Worm (Caenorhabditis elegans): ENCODE measurements around the gene mltn-10.

Gene mltn-10

DNA sequence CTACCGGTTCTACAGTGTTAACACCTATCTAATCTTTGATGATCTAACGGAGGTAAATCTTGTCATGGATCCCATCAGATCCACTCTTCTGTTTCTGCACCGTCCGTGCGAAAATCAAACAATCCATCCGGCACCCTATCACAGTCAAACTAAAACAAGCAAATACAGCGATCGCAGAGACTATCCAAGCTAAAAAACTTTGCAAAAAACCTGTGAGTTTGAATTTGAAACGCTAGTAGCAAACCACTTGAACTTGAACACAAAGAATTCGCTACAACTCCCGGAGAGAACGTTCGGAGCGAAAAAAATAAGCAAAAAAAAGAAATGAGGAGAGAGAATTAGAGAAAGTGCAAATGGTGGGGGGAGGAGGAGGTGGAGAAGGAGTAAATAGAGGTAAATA, 45.8 kb downstream of the mltn-10 start:
- TF ChIP-seq pha-4 (tag; optimal IDR thresholded peaks at IDR 0.05) (peak; percentile 71), ztf-4 (tag; optimal IDR thresholded peaks at IDR 0.05) (no peak)

DNA sequence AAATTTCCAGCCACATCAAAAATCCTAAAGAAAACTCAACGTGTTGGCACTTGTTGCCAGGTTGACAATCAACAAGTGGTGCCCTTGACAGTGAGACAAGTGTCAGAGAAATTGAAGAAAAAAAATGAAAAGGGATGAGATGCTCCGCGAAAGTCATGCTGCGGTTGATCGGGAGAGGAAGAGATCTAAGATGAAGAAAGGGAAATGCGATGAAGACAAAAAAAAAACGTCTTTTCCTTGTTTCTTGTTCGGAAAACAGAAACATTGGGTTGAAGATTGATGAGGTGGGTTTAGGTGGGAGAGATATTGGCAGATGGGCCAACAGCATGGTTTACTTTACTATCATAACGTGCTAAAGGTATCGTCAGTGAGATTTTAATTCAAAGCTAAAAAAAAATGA, 47.3 kb downstream of the mltn-10 start:
- no peak for TF ChIP-seq ZK546.5 (tag; optimal IDR thresholded peaks at IDR 0.05)
- TF ChIP-seq lin-39 (tag; optimal IDR thresholded peaks at IDR 0.05), result peak; percentile 22
- TF ChIP-seq jun-1 (tag; optimal IDR thresholded peaks at IDR 0.05), result no peak
- no peak for TF ChIP-seq hmg-11 (tag; optimal IDR thresholded peaks at IDR 0.05)

DNA sequence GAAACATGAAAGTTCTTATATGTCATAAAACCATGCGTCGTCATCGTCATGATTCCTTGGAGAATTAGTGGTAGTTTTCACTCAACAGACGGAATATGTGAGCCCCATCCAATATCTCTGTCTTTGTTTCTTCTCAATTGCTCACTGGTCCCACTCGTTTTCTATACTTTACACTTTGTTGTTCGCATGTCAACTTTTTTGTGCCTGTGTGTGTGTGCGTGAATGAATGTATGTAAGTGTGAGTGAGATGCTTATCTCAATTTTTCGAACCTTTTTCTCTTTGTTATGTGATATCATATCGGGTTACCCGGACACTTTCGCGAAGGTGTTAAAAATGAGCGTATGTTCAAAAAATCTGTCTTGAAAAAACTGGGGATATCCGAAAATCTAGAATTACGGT, 49.2 kb downstream of the mltn-10 start:
- TF ChIP-seq egl-5 (tag; optimal IDR thresholded peaks at IDR 0.05) (peak; percentile 60), lin-39 (tag; optimal IDR thresholded peaks at IDR 0.05) (peak; percentile 2), unc-62 (GFP tag; optimal IDR thresholded peaks at IDR 0.05) (no peak), lsy-12 (tag; optimal IDR thresholded peaks at IDR 0.05) (no peak)

DNA sequence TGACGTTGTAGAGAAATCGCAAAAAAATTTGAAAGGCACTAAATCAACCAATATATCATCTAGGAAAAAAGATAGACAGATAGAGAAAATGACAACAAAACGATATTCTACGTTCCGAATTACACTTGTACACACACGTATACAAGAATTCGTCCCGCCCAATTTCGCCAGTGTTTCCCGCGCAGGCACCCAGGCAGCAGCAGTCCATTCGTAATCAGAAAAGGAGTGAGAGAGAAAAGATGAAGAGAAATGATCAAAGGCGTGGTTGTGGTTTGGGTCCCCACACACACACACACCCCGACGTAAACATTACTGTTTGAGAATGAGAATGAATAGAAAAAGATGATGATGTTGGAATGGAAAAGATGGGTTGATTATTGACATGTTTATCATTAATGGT, 50.8 kb downstream of the mltn-10 start:
- TF ChIP-seq lsy-12 (tag; optimal IDR thresholded peaks at IDR 0.05), result no peak
- TF ChIP-seq nhr-25 (tag; optimal IDR thresholded peaks at IDR 0.05), result peak; percentile 40
- no peak for TF ChIP-seq fkh-2 (tag; optimal IDR thresholded peaks at IDR 0.05)
- TF ChIP-seq elt-3 (tag; optimal IDR thresholded peaks at IDR 0.05), result no peak
- TF ChIP-seq lin-15B (tag; optimal IDR thresholded peaks at IDR 0.05), result no peak
- TF ChIP-seq ceh-16 (tag; optimal IDR thresholded peaks at IDR 0.05), result no peak
- TF ChIP-seq eor-1 (tag; optimal IDR thresholded peaks at IDR 0.05), result no peak
- TF ChIP-seq ZK546.5 (tag; optimal IDR thresholded peaks at IDR 0.05), result no peak
- TF ChIP-seq nhr-23 (tag; optimal IDR thresholded peaks at IDR 0.05), result peak; percentile 17
- TF ChIP-seq fos-1 (tag; optimal IDR thresholded peaks at IDR 0.05), result no peak
- no peak for TF ChIP-seq nhr-67 (tag; optimal IDR thresholded peaks at IDR 0.05)

All from whole organism, L3 larva.